Worm (Caenorhabditis elegans): Measurements from ENCODE around the gene adt-2.

adt-2 gene

ce11 chrX:7573629-7574028 is 12.4 kb upstream of the adt-2 start (continued):
- TF ChIP-seq rbr-2 (tag; optimal IDR thresholded peaks at IDR 0.05) (no peak), hlh-30 (tag; optimal IDR thresholded peaks at IDR 0.05; ENCODE audit: insufficient read depth) (no peak), ztf-11 (tag; optimal IDR thresholded peaks at IDR 0.05) (no peak), daf-19 (GFP tag; conservative IDR thresholded peaks at IDR 0.05) (no peak), lsy-2 (tag; optimal IDR thresholded peaks at IDR 0.05) (no peak), nhr-77 (tag; optimal IDR thresholded peaks at IDR 0.05) (no peak), zip-2 (tag; optimal IDR thresholded peaks at IDR 0.05) (no peak), egl-27 (tag; optimal IDR thresholded peaks at IDR 0.05) (no peak), jun-1 (tag; optimal IDR thresholded peaks at IDR 0.05) (no peak), hmg-1.1 (GFP tag; IDR thresholded peaks at IDR 0.05) (peak; percentile 37; the same call in 1 of the 2 replicates), lin-39 (tag; optimal IDR thresholded peaks at IDR 0.05) (no peak), aly-2 (tag; optimal IDR thresholded peaks at IDR 0.05) (no peak), hlh-11 (tag; optimal IDR thresholded peaks at IDR 0.05) (peak; percentile 45)

DNA sequence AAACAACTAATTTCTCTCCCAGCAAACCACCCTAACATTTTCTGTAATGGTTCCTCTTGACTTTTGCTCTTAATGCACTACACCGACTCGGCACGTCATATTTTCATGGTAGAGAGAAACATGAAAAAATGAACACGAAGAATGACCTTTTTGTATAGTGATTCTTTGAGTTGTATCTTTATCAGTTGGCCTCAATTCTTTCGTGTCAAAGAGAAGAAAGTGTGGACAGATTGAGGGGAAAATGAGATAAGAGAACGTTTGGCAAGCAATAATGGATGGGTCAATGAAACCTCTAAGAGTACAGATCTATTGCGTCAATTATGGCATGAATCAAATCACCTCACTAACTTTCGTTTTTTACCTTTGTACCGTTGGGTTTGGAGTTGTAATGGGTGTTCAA is 10.1 kb upstream of the adt-2 start:
- TF ChIP-seq F44E2.7 (GFP tag; IDR thresholded peaks at IDR 0.05) (no peak), dve-1 (tag; optimal IDR thresholded peaks at IDR 0.05; ENCODE audit: insufficient read depth) (peak; percentile 76), lin-1 (GFP tag; IDR thresholded peaks at IDR 0.05) (peak; percentile 38; the same call in 1 of the 2 replicates), lim-7 (GFP tag; IDR thresholded peaks at IDR 0.05) (no peak), arid-1 (GFP tag; conservative IDR thresholded peaks at IDR 0.05) (no peak), nhr-102 (tag; optimal IDR thresholded peaks at IDR 0.05) (no peak), nhr-28 (tag; optimal IDR thresholded peaks at IDR 0.05) (peak; percentile 98), unc-62 (GFP tag; optimal IDR thresholded peaks at IDR 0.05 in 1 of 2) (peak in 1 of 2 experiments; percentile 98), unc-62 (tag; optimal IDR thresholded peaks at IDR 0.05) (no peak), nhr-77 (tag; optimal IDR thresholded peaks at IDR 0.05) (peak; percentile 17), pqm-1 (tag; optimal IDR thresholded peaks at IDR 0.05) (peak; percentile 97), pha-4 (GFP tag; IDR thresholded peaks at IDR 0.05) (no peak), pha-4 (tag; optimal IDR thresholded peaks at IDR 0.05) (no peak), snpc-4 (tag; optimal IDR thresholded peaks at IDR 0.05) (no peak), tra-1 (GFP tag; IDR thresholded peaks at IDR 0.05) (peak; percentile 80), hlh-30 (tag; optimal IDR thresholded peaks at IDR 0.05; ENCODE audit: insufficient read depth) (no peak), hlh-11 (tag; optimal IDR thresholded peaks at IDR 0.05) (peak; percentile 76), nhr-41 (GFP tag; IDR thresholded peaks at IDR 0.05) (0 out of 2 replicates have a peak, but pooled peaks have one; percentile 56), nhr-48 (tag; optimal IDR thresholded peaks at IDR 0.05) (peak; percentile 56), mep-1 (tag; optimal IDR thresholded peaks at IDR 0.05) (peak; percentile 16), nhr-76 (tag; optimal IDR thresholded peaks at IDR 0.05) (no peak), mxl-3 (GFP tag; optimal IDR thresholded peaks at IDR 0.05) (peak; percentile 31), mdl-1 (tag; optimal IDR thresholded peaks at IDR 0.05) (peak in 1 of 2 experiments; percentile 41), T26A8.4 (GFP tag; IDR thresholded peaks at IDR 0.05) (no peak), daf-16 (GFP tag; optimal IDR thresholded peaks at IDR 0.05) (no peak), daf-16 (tag; optimal IDR thresholded peaks at IDR 0.05) (peak; percentile 87), snpc-1.2 (GFP tag; IDR thresholded peaks at IDR 0.05) (no peak), dmd-6 (GFP tag; IDR thresholded peaks at IDR 0.05) (peak; percentile 86), lsy-2 (tag; optimal IDR thresholded peaks at IDR 0.05) (peak in 1 of 2 experiments; percentile 5), aly-2 (tag; optimal IDR thresholded peaks at IDR 0.05) (no peak), daf-8 (GFP tag; IDR thresholded peaks at IDR 0.05) (no peak), hif-1 (tag; optimal IDR thresholded peaks at IDR 0.05) (peak in 1 of 2 experiments; percentile 2), nhr-11 (tag; optimal IDR thresholded peaks at IDR 0.05) (peak; percentile 33), skn-1 (tag; optimal IDR thresholded peaks at IDR 0.05) (no peak), php-3 (GFP tag; IDR thresholded peaks at IDR 0.05) (peak; percentile 61)
